Fruit fly (Drosophila melanogaster) S2 (cell line): ENCODE results near the gene CG42709.

Source experiments
- CG8478 ChIP-seq: fragments of >200 bp; optimal IDR thresholded peaks from 2 replicates; lab custom pipeline; 2018
- CTCF ChIP-seq, 2 experiments: fragments of >200 bp; optimal IDR thresholded peaks; 2 replicates each; lab custom pipeline; 2018

dm6 chr3L:12842532-12842931 lies 52.5 kb downstream of the CG42709 start:
- no peak for TF ChIP-seq CG8478
- TF ChIP-seq CTCF (optimal IDR thresholded peaks at IDR 0.05; lab: Kevin White, UChicago): no peak
